Fruit fly (Drosophila melanogaster): ENCODE data around the gene mrva.

Gene mrva

dm6 chr3L:7344965-7345427 lies 16.4 kb upstream of the mrva start, which contains the start of gene Cln7 (continued):
- TF ChIP-seq CG10669 (GFP tag; optimal IDR thresholded peaks at IDR 0.05), result peak; percentile 3
- no peak for TF ChIP-seq CG31627 (GFP tag; optimal IDR thresholded peaks at IDR 0.05)
- peak; percentile 3 for TF ChIP-seq CG3032 (tag; optimal IDR thresholded peaks at IDR 0.05)
- peak; percentile 79 for TF ChIP-seq fd85E (GFP tag; optimal IDR thresholded peaks at IDR 0.05)
- no peak for TF ChIP-seq cyc (GFP tag; optimal IDR thresholded peaks at IDR 0.05)

DNA sequence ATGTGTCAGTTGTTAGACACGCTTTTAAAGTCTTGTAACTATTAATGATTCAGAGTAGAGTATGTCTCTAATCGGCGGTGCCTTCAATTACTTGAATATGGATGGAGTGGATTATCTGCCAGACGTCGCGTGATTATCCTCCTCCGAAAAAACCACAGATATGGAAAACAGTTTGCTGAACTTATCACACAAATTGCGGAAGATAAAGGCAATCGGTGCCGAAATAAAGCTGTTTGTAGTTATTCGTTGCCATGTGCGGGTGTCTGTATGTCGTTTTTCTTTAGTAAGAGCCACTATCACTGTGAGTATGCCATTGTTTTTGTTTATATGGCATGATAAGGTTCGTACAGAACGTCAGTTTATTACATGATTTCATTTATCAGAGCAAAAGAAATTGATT lies 15.4 kb upstream of the mrva start:
- no peak for TF ChIP-seq Sox102F (GFP tag; optimal IDR thresholded peaks at IDR 0.05)
- TF ChIP-seq OdsH (GFP tag; optimal IDR thresholded peaks at IDR 0.05), result no peak
- TF ChIP-seq Eip75B (GFP tag; optimal IDR thresholded peaks at IDR 0.05), result no peak
- TF ChIP-seq svp (GFP tag), result no peak
- no peak for TF ChIP-seq CG6163 (GFP tag; IDR thresholded peaks at IDR 0.05)
- TF ChIP-seq Ets96B (tag; optimal IDR thresholded peaks at IDR 0.05), result no peak

dm6 chr3L:7339216-7339742 lies 10.6 kb upstream of the mrva start, which contains the start of the genes lark and eco:
TSS of gene lark (plus strand) at chr3L:7339266.
TSS of gene eco (minus strand) at chr3L:7339340.
- TF ChIP-seq Hr38 (GFP tag; optimal IDR thresholded peaks at IDR 0.05) (no peak), CG31627 (GFP tag; optimal IDR thresholded peaks at IDR 0.05) (no peak), CG6854 (GFP tag; optimal IDR thresholded peaks at IDR 0.05) (peak; percentile 68), esn (GFP tag; optimal IDR thresholded peaks at IDR 0.05) (peak; percentile 13), pdm3 (GFP tag; optimal IDR thresholded peaks at IDR 0.05) (no peak), eg (GFP tag; IDR thresholded peaks at IDR 0.05) (peak; percentile 6; the same call in 1 of the 3 replicates), Eip78C (GFP tag) (peak; percentile 60), CG15336 (GFP tag; IDR thresholded peaks at IDR 0.05) (peak; percentile 57), CG4318 (GFP tag; optimal IDR thresholded peaks at IDR 0.05) (no peak)

- TF ChIP-seq eg (GFP tag; IDR thresholded peaks at IDR 0.05) (0 out of 3 replicates have a peak, but pooled peaks have one; percentile 10), esn (GFP tag; optimal IDR thresholded peaks at IDR 0.05) (peak; percentile 28), CG8319 (GFP tag; optimal IDR thresholded peaks at IDR 0.05) (no peak), Eip93F (GFP tag; optimal IDR thresholded peaks at IDR 0.05) (no peak), cyc (GFP tag; optimal IDR thresholded peaks at IDR 0.05) (peak; percentile 11), lz (GFP tag; optimal IDR thresholded peaks at IDR 0.05) (peak; percentile 32)
Measured at dm6 chr3L:7338786-7339185, 10.1 kb upstream of the mrva start.

- TF ChIP-seq dsx (GFP tag; optimal IDR thresholded peaks at IDR 0.05; ENCODE audit: poor library complexity, severe bottlenecking) (peak; percentile 18), Gug (GFP tag; IDR thresholded peaks at IDR 0.05) (no peak), esn (GFP tag; optimal IDR thresholded peaks at IDR 0.05) (peak; percentile 8), eg (GFP tag; IDR thresholded peaks at IDR 0.05) (peak; percentile 37; the same call in 1 of the 3 replicates), fd85E (GFP tag; optimal IDR thresholded peaks at IDR 0.05) (no peak)
Measured at dm6 chr3L:7334990-7335389, 6.3 kb upstream of the mrva start, which contains the start of the genes wrm1 and wrm2. TSS of gene wrm1 (minus strand) at chr3L:7335226. TSS of gene wrm2 (minus strand) at chr3L:7335226.

DNA sequence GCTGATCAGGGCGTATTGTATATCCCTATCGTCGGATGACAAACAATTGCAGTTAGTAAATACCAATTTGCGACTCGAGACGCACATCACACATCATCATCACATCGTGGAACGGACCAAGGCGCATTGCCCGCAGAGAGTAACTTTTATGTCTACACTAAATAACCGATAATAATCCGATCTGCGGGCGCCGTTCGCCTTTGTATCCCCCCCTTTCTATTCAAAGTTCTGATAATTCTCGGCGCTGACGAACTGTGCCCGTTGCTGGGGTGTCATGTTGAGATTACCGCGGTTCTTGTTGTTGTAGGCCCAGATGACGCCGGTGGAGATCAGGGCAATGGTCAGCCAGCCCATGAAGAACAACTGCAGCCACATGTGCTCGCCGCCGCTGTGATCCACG lies 2.0 kb downstream of the mrva start:
- TF ChIP-seq CG6276 (GFP tag; optimal IDR thresholded peaks at IDR 0.05) (no peak), CG10631 (GFP tag; optimal IDR thresholded peaks at IDR 0.05) (no peak), Sox15 (GFP tag; optimal IDR thresholded peaks at IDR 0.05) (no peak), esn (GFP tag; optimal IDR thresholded peaks at IDR 0.05) (no peak), CG34406 (GFP tag; optimal IDR thresholded peaks at IDR 0.05) (no peak), dac (GFP tag; optimal IDR thresholded peaks at IDR 0.05) (no peak), Gug (GFP tag; IDR thresholded peaks at IDR 0.05) (no peak), CG8319 (GFP tag; optimal IDR thresholded peaks at IDR 0.05) (no peak), CG15336 (GFP tag; IDR thresholded peaks at IDR 0.05) (no peak), CG31627 (GFP tag; optimal IDR thresholded peaks at IDR 0.05) (no peak), fkh (GFP tag; optimal IDR thresholded peaks at IDR 0.05) (no peak), Eip75B (GFP tag; optimal IDR thresholded peaks at IDR 0.05) (no peak), CG8119 (GFP tag; IDR thresholded peaks at IDR 0.05) (no peak), Smox (GFP tag; optimal IDR thresholded peaks at IDR 0.05) (no peak), salr (GFP tag; optimal IDR thresholded peaks at IDR 0.05) (no peak), CG1621 (tag; optimal IDR thresholded peaks at IDR 0.05) (no peak), dsx (GFP tag; optimal IDR thresholded peaks at IDR 0.05; ENCODE audit: poor library complexity, severe bottlenecking) (no peak)

Measured in whole organism, prepupa.